Worm (Caenorhabditis elegans) whole organism, L4 larva: ENCODE data around the gene evl-18.

ENCODE experiments used
- D1046.2 ChIP-seq: fragments of 200-800 bp; sonication (Bioruptor generic); IDR thresholded peaks from 2 replicates; pipeline ENCODE4 v1.3.6; 2022; ENCODE audit warnings: missing genetic modification characterization, missing compliant biosample characterization
- F10B5.3 ChIP-seq: sonication (generic microtip); optimal IDR thresholded peaks from 2 replicates; lab custom pipeline; 2016; ENCODE audit warnings: mild to moderate bottlenecking, missing genetic modification characterization, missing compliant biosample characterization
- F26F4.8 ChIP-seq: fragments of 200-800 bp; sonication (Bioruptor generic); conservative IDR thresholded peaks from 2 replicates; pipeline ENCODE4 v1.3.6; 2022; ENCODE audit warnings: missing genetic modification characterization, missing compliant biosample characterization
- F44E2.7 ChIP-seq: fragments of 200-800 bp; sonication (Bioruptor generic); IDR thresholded peaks from 2 replicates; pipeline ENCODE4 v2.1.2; 2022; ENCODE audit warnings: missing genetic modification characterization, missing compliant biosample characterization
- Y105C5A.15 ChIP-seq: fragments of 200-800 bp; sonication (Bioruptor generic); IDR thresholded peaks from 2 replicates; pipeline ENCODE4 v1.3.6; 2022; ENCODE audit warnings: missing genetic modification characterization, missing compliant biosample characterization
- ZK337.2 ChIP-seq: fragments of 200-800 bp; sonication (Bioruptor generic); IDR thresholded peaks from 2 replicates; pipeline ENCODE4 v1.3.6; 2022; ENCODE audit warnings: missing genetic modification reagents, missing genetic modification characterization, missing compliant biosample characterization
- ceh-20 ChIP-seq: fragments of 200-800 bp; sonication (Bioruptor generic); IDR thresholded peaks from 2 replicates; pipeline ENCODE4 v1.3.6; 2022; ENCODE audit warnings: missing genetic modification reagents, missing genetic modification characterization, missing compliant biosample characterization
- ceh-28 ChIP-seq: fragments of 150-350 bp; optimal IDR thresholded peaks from 2 replicates; lab custom pipeline; 2014; ENCODE audit warnings: missing biosample characterization, missing genetic modification reagents, missing genetic modification characterization
- ceh-62 ChIP-seq: sonication (generic microtip); optimal IDR thresholded peaks from 2 replicates; lab custom pipeline; 2017; ENCODE audit warnings: missing biosample characterization, missing genetic modification characterization
- ceh-82 ChIP-seq: sonication (generic microtip); optimal IDR thresholded peaks from 2 replicates; lab custom pipeline; 2017; ENCODE audit warnings: missing biosample characterization, missing genetic modification characterization
- ctbp-1 ChIP-seq: fragments of 200-800 bp; sonication (Bioruptor generic); IDR thresholded peaks from 2 replicates; pipeline ENCODE4 v1.3.6; 2022; ENCODE audit warnings: missing genetic modification reagents, missing genetic modification characterization, missing compliant biosample characterization
- daf-16 ChIP-seq, 3 experiments: sonication (generic microtip); optimal IDR thresholded peaks; 2 replicates each; lab custom pipeline; 2016 to 2017; ENCODE audit warnings: missing genetic modification characterization in 3 of 3, missing genetic modification reagents in 3 of 3, mild to moderate bottlenecking in 2 of 3, missing compliant biosample characterization in 2 of 3, missing biosample characterization in 1 of 3, moderate library complexity in 1 of 3
- dmd-6 ChIP-seq: fragments of 200-800 bp; sonication (Bioruptor generic); IDR thresholded peaks from 2 replicates; pipeline ENCODE4 v1.3.6; 2022; ENCODE audit warnings: missing genetic modification reagents, missing genetic modification characterization, missing compliant biosample characterization
- dmd-9 ChIP-seq: fragments of 200-800 bp; sonication (Bioruptor generic); IDR thresholded peaks from 2 replicates; pipeline ENCODE4 v1.3.6; 2022; ENCODE audit warnings: missing genetic modification reagents, missing genetic modification characterization, missing compliant biosample characterization
- fkh-10 ChIP-seq: fragments of 150-350 bp; optimal IDR thresholded peaks from 2 replicates; lab custom pipeline; 2014; ENCODE audit warnings: missing biosample characterization, missing genetic modification reagents, missing genetic modification characterization
- fos-1 ChIP-seq: fragments of 150-350 bp; optimal IDR thresholded peaks from 2 replicates; lab custom pipeline; 2014; ENCODE audit warnings: missing biosample characterization, missing genetic modification characterization
- hlh-11 ChIP-seq: fragments of 200-800 bp; sonication (Bioruptor generic); optimal IDR thresholded peaks from 2 replicates; lab custom pipeline; 2018; ENCODE audit warnings: mild to moderate bottlenecking, missing genetic modification characterization, missing compliant biosample characterization
- lim-7 ChIP-seq: fragments of 200-800 bp; sonication (Bioruptor generic); IDR thresholded peaks from 2 replicates; pipeline ENCODE4 v1.3.6; 2022; ENCODE audit warnings: missing genetic modification characterization, missing compliant biosample characterization
- lsy-2 ChIP-seq, 2 experiments: fragments of 150-350 bp in 1 of 2; sonication (generic microtip) in 1 of 2; optimal IDR thresholded peaks; 2 replicates each; lab custom pipeline; 2014 to 2017; ENCODE audit warnings: missing biosample characterization in 2 of 2, missing genetic modification characterization in 2 of 2
- madf-5 ChIP-seq, 2 experiments: fragments of 200-800 bp; sonication (Bioruptor generic); IDR thresholded peaks; 2 replicates each; pipeline ENCODE4 v1.3.6; 2022; ENCODE audit warnings: missing compliant biosample characterization in 2 of 2, missing genetic modification characterization in 2 of 2
- madf-9 ChIP-seq: fragments of 200-800 bp; sonication (Bioruptor generic); conservative IDR thresholded peaks from 2 replicates; pipeline ENCODE4 v1.3.6; 2022; ENCODE audit warnings: missing genetic modification reagents, missing genetic modification characterization, missing compliant biosample characterization
- mdl-1 ChIP-seq, 2 experiments: fragments of 150-350 bp in 1 of 2; sonication (generic microtip) in 1 of 2; optimal IDR thresholded peaks; 2 replicates each; lab custom pipeline; 2014 to 2017; ENCODE audit warnings: missing biosample characterization in 2 of 2, missing genetic modification characterization in 2 of 2
- mep-1 ChIP-seq: fragments of 150-350 bp; sonication (generic microtip); optimal IDR thresholded peaks from 3 replicates; lab custom pipeline; 2014; ENCODE audit warnings: missing biosample characterization, missing genetic modification characterization
- mxl-2 ChIP-seq: fragments of 200-800 bp; sonication (Bioruptor generic); conservative IDR thresholded peaks from 2 replicates; pipeline ENCODE4 v1.3.6; 2022; ENCODE audit warnings: missing genetic modification reagents, missing genetic modification characterization, missing compliant biosample characterization
- nhr-10 ChIP-seq: fragments of 150-350 bp; optimal IDR thresholded peaks from 2 replicates; lab custom pipeline; 2014; ENCODE audit warnings: missing biosample characterization, missing genetic modification characterization
- nhr-11 ChIP-seq: fragments of 150-350 bp; optimal IDR thresholded peaks from 2 replicates; lab custom pipeline; 2014; ENCODE audit warnings: missing biosample characterization, missing genetic modification characterization
- nhr-111 ChIP-seq: fragments of 200-800 bp; sonication (Bioruptor generic); optimal IDR thresholded peaks from 2 replicates; lab custom pipeline; 2018; ENCODE audit warnings: mild to moderate bottlenecking, missing genetic modification characterization, missing compliant biosample characterization
- nhr-237 ChIP-seq: sonication (generic microtip); optimal IDR thresholded peaks from 2 replicates; lab custom pipeline; 2017; ENCODE audit warnings: missing biosample characterization, missing genetic modification characterization
- nhr-77 ChIP-seq: fragments of 150-350 bp; optimal IDR thresholded peaks from 2 replicates; lab custom pipeline; 2014; ENCODE audit warnings: missing biosample characterization, missing genetic modification characterization
- pha-4 ChIP-seq, 2 experiments: fragments of 150-350 bp in 1 of 2; fragments of 200-800 bp in 1 of 2; sonication (Bioruptor generic) in 1 of 2; IDR thresholded peaks in 1 of 2; optimal IDR thresholded peaks in 1 of 2; 2 replicates each; pipeline versions ENCODE4 v1.3.6 to Lab custom; 2014 to 2022; ENCODE audit warnings: missing genetic modification characterization in 2 of 2, missing genetic modification reagents in 2 of 2, missing biosample characterization in 1 of 2, missing compliant biosample characterization in 1 of 2
- rbr-2 ChIP-seq: sonication (generic microtip); optimal IDR thresholded peaks from 2 replicates; lab custom pipeline; 2016; ENCODE audit warnings: missing genotype, missing genetic modification characterization, missing compliant biosample characterization
- set-16 ChIP-seq: fragments of 200-800 bp; sonication (Bioruptor generic); IDR thresholded peaks from 2 replicates; pipeline ENCODE4 v1.3.6; 2022; ENCODE audit warnings: missing genetic modification reagents, missing genetic modification characterization, missing compliant biosample characterization
- snpc-1.2 ChIP-seq: fragments of 200-800 bp; sonication (Bioruptor generic); IDR thresholded peaks from 2 replicates; pipeline ENCODE4 v1.3.6; 2022; ENCODE audit warnings: missing genetic modification reagents, missing genetic modification characterization, missing compliant biosample characterization
- spr-1 ChIP-seq: sonication (generic microtip); optimal IDR thresholded peaks from 2 replicates; lab custom pipeline; 2016; ENCODE audit warnings: mild to moderate bottlenecking, missing genetic modification characterization, missing compliant biosample characterization
- tra-1 ChIP-seq: fragments of 200-800 bp; sonication (Bioruptor generic); IDR thresholded peaks from 2 replicates; pipeline ENCODE4 v1.3.6; 2022; ENCODE audit warnings: missing genetic modification reagents, missing genetic modification characterization, missing compliant biosample characterization
- unc-130 ChIP-seq: sonication (generic microtip); optimal IDR thresholded peaks from 2 replicates; lab custom pipeline; 2016; ENCODE audit warnings: missing genetic modification reagents, missing genetic modification characterization, missing compliant biosample characterization
- unc-62 ChIP-seq, 3 experiments: fragments of 150-350 bp in 1 of 3; sonication (generic microtip); optimal IDR thresholded peaks in 2 of 3; peaks in 1 of 3; 1 replicate in 1 of 3; 2 replicates in 2 of 3; lab custom pipeline; 2014 to 2017; ENCODE audit warnings: missing biosample characterization in 3 of 3, missing genetic modification characterization in 3 of 3, missing genetic modification reagents in 3 of 3, missing genotype in 1 of 3
- zip-2 ChIP-seq: fragments of 150-350 bp; optimal IDR thresholded peaks from 2 replicates; lab custom pipeline; 2014; ENCODE audit warnings: missing biosample characterization, missing genetic modification characterization

The evl-18 gene

ce11 chrIII:3745138-3745537 lies 10.3 kb upstream of the evl-18 start, which contains the start of gene lin-48:
Gene lin-48, plus strand, starts transcription at chrIII:3745438.
- TF ChIP-seq unc-62 (GFP tag; optimal IDR thresholded peaks at IDR 0.05 in 1 of 2; lab: Kevin White, UChicago) (peak in 1 of 2 experiments; percentile 26), unc-62 (tag; optimal IDR thresholded peaks at IDR 0.05; lab: Kevin White, UChicago) (no peak), zip-2 (tag; lab: Kevin White, UChicago) (no peak)

DNA sequence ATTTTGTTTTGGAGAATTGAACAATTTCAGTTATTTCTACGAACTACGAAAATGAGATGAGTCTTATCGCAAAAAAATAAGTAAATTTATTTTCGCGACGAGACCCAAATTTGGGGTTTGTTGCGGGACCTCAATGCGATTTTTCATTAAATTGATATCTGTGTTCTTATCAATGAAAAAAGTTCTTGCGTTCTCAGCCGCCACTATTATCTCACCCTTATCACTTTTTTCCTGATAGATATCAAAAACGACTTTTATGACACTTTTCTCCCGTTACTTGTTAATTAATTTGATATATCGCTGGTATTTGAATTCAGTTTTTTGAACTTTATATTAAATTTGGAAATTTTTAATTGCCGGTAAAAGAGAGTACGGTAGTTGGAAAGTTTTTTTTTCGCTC lies 8.5 kb upstream of the evl-18 start:
- TF ChIP-seq nhr-77 (tag; lab: Kevin White, UChicago), result no peak

DNA sequence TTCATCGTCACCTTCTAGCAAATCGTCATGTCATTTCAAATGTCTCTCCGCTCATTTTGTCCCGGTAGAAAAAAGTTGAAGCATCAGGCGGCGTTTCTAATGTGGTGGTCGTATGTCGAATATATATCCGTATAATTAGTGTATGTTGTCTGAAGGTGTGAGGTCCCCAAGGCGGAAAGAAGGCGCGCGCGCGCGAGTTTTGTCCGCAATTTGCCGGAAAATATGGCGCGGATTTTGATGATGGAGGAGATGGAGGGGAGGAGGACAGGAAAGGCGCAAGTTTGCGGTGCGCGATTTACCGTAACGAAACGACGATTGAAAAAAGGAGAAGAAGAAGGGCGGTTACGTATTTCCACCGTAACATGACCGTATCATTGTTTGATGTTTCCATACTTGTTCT lies 7.3 kb upstream of the evl-18 start:
- TF ChIP-seq ctbp-1 (GFP tag; lab: Robert Waterston, UW), result no peak
- TF ChIP-seq set-16, result peak; percentile 37

DNA sequence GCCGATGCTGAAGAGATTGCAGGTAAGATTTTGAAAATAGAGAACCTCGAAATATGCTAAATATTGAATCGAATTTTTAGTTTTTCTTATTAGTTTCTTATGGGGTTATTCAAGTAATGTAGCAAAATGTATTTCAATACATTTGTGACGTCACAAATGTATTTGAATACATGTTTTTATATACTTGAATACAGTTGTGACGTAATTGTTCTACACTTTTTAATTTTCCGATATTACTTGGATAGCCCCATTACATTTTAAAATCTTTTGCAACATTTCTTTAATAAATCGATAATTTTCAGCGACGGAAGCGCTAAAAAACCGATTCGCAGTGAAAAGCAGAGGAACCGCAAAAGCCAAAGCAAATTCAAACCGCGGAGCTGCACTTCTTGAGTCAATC lies 3.5 kb upstream of the evl-18 start:
- TF ChIP-seq mep-1 (tag; lab: Kevin White, UChicago) (no peak), snpc-1.2 (GFP tag; lab: Robert Waterston, UW) (no peak), ceh-82 (tag; lab: Kevin White, UChicago) (no peak), F26F4.8 (GFP tag; lab: Robert Waterston, UW) (no peak), pha-4 (GFP tag; IDR thresholded peaks at IDR 0.05; lab: Robert Waterston, UW) (no peak), pha-4 (tag; optimal IDR thresholded peaks at IDR 0.05; lab: Kevin White, UChicago) (no peak), hlh-11 (tag; lab: Kevin White, UChicago) (no peak), daf-16 (GFP tag; optimal IDR thresholded peaks at IDR 0.05; lab: Kevin White, UChicago) (no peak), daf-16 (tag; optimal IDR thresholded peaks at IDR 0.05; lab: Kevin White, UChicago) (no peak), rbr-2 (tag; lab: Kevin White, UChicago) (no peak), madf-5 (GFP tag; IDR thresholded peaks at IDR 0.05; lab: Robert Waterston, UW) (no peak), mdl-1 (tag; optimal IDR thresholded peaks at IDR 0.05; lab: Kevin White, UChicago) (no peak), F10B5.3 (no peak), D1046.2 (no peak), ceh-28 (tag; lab: Kevin White, UChicago) (no peak), nhr-237 (tag; lab: Kevin White, UChicago) (no peak), unc-130 (no peak), ZK337.2 (GFP tag; lab: Robert Waterston, UW) (no peak), lim-7 (no peak), tra-1 (GFP tag; lab: Robert Waterston, UW) (no peak), ceh-20 (GFP tag; lab: Robert Waterston, UW) (no peak), nhr-10 (tag; lab: Kevin White, UChicago) (no peak)

DNA sequence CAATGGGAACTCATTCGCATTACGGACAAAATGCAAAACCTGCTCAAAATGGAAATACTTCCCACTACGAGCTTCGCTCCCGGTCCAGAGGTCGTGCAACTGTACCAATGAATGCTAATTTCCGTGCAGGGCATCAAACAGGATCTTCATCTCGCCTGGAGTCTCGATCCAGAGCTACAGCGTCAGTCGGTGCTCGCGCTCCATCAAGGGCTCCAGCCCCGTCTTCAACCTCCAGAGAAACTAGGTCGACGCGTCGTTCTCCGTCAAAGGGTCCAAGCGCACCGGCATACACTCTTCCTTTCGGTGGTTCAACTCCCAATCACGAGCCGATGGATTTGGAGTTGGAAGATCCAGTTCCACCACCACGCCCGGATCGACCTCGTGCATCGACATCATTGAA lies 2.9 kb upstream of the evl-18 start:
- TF ChIP-seq lim-7 (peak; percentile 33; the same call in 1 of the 2 replicates), dmd-9 (GFP tag; lab: Robert Waterston, UW) (no peak), zip-2 (tag; lab: Kevin White, UChicago) (no peak), nhr-11 (no peak), F44E2.7 (no peak), ceh-62 (tag; lab: Kevin White, UChicago) (no peak), mxl-2 (GFP tag; lab: Robert Waterston, UW) (no peak), ceh-20 (GFP tag; lab: Robert Waterston, UW) (no peak), set-16 (peak; percentile 65)

DNA sequence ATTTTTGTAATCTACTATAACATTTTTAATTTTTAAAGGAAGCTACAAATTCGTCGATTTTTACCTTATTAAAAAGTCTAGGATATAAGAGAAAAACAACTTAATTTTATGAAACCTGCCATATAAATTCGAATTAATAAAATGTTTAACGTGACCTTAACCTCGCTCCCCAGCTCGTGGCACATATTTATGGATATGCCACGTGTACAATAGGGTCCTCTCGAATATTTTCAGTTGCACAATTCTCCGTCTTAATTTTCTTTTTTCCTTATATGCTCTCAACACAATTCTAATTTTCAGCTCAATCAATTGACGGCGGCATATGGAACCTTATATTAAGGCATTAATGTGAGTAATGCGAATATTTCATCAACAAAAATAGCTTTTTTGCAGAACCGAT lies 1.5 kb upstream of the evl-18 start, which contains the start of gene F34D10.4:
Gene F34D10.4, plus strand, starts transcription at position 301 of the 400 bp plus-strand sequence.
- TF ChIP-seq dmd-9 (GFP tag; lab: Robert Waterston, UW) (no peak), lsy-2 (tag; optimal IDR thresholded peaks at IDR 0.05; lab: Kevin White, UChicago) (no peak), nhr-11 (no peak), ceh-20 (GFP tag; lab: Robert Waterston, UW) (no peak), fkh-10 (GFP tag; lab: Kevin White, UChicago) (no peak), spr-1 (tag; lab: Kevin White, UChicago) (no peak), fos-1 (tag; lab: Kevin White, UChicago) (no peak), unc-62 (GFP tag; optimal IDR thresholded peaks at IDR 0.05 in 1 of 2; lab: Kevin White, UChicago) (no peak), unc-62 (tag; optimal IDR thresholded peaks at IDR 0.05; lab: Kevin White, UChicago) (no peak), madf-9 (GFP tag; lab: Robert Waterston, UW) (no peak), dmd-6 (GFP tag; lab: Robert Waterston, UW) (no peak), set-16 (no peak), mxl-2 (GFP tag; lab: Robert Waterston, UW) (no peak), nhr-111 (no peak), Y105C5A.15 (GFP tag; lab: Robert Waterston, UW) (no peak)
